Worm (Caenorhabditis elegans): ENCODE measurements around the gene C54F6.6.

DNA sequence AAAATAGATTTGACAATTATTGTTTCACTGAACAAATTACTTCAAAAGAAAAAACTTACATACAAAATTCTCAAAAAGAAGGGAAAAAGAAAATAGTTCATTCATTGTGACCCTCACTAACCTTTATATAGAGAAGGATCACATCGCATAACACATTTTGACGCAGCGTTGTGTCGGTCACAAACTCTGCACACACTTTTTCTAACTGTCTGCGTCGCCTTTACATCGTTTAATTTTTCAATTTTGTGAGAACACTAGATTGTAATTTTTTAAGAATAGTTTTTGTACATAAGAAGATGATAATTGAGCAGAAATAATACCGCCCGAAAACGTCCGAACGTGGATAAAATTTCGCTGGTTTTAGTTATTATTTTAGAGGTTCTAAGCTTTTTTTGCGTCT lies 42.5 kb upstream of the C54F6.6 start, which contains the start of gene C18B10.6:
- TF ChIP-seq unc-55 (GFP tag; optimal IDR thresholded peaks at IDR 0.05) (no peak), unc-3 (GFP tag; conservative IDR thresholded peaks at IDR 0.05) (no peak), unc-3 (tag; optimal IDR thresholded peaks at IDR 0.05) (no peak)
